Worm (Caenorhabditis elegans) whole organism, L4/young adult: ENCODE data around the gene nlp-23.

Source experiments
- W03F9.2 ChIP-seq: fragments of 150-350 bp; optimal IDR thresholded peaks from 2 replicates; lab custom pipeline; 2014; ENCODE audit warnings: missing biosample characterization, missing genetic modification characterization
- him-1 ChIP-seq: sonication (generic microtip); optimal IDR thresholded peaks from 2 replicates; lab custom pipeline; 2016; ENCODE audit warnings: missing genotype, missing genetic modification reagents, missing genetic modification characterization, missing compliant biosample characterization

ce11 chrX:2362872-2363271 lies 20.1 kb upstream of the nlp-23 start:
- TF ChIP-seq W03F9.2 (no peak), him-1 (tag; lab: Kevin White, UChicago) (no peak)
